Fruit fly (Drosophila melanogaster) whole organism, embryonic: Measurements from ENCODE around the gene Hydr2.

ENCODE experiments used
- C15 ChIP-seq: fragments of 200-800 bp; sonication (Bioruptor generic); IDR thresholded peaks from 3 replicates; pipeline ENCODE4 v1.3.6; 2022; ENCODE audit warnings: missing biosample characterization, missing genetic modification characterization
- CG1024 ChIP-seq: fragments of 200-800 bp; sonication (Bioruptor generic); IDR thresholded peaks from 2 replicates; pipeline ENCODE4 v1.3.6; 2022; ENCODE audit warnings: missing biosample characterization, missing genetic modification characterization
- CG10431 ChIP-seq: fragments of 200-800 bp; sonication (Bioruptor generic); optimal IDR thresholded peaks from 3 replicates; lab custom pipeline; 2018; ENCODE audit warnings: missing biosample characterization, mild to moderate bottlenecking, missing genetic modification characterization
- CG11093 ChIP-seq: fragments of 200-800 bp; sonication (Bioruptor generic); IDR thresholded peaks from 3 replicates; pipeline ENCODE4 v1.3.6; 2022; ENCODE audit warnings: missing biosample characterization, missing genetic modification characterization
- CG12071 ChIP-seq: fragments of 200-800 bp; sonication (Bioruptor generic); optimal IDR thresholded peaks from 3 replicates; lab custom pipeline; 2018; ENCODE audit warnings: missing biosample characterization, mild to moderate bottlenecking, missing genetic modification characterization
- CG12769 ChIP-seq: fragments of 200-800 bp; sonication (Bioruptor generic); optimal IDR thresholded peaks from 2 replicates; lab custom pipeline; 2019; ENCODE audit warnings: missing biosample characterization, mild to moderate bottlenecking, missing genetic modification characterization, moderate library complexity
- CG16863 ChIP-seq: fragments of 200-800 bp; sonication (Bioruptor generic); optimal IDR thresholded peaks from 3 replicates; lab custom pipeline; 2016; ENCODE audit warnings: missing biosample characterization, missing genetic modification characterization
- CG17612 ChIP-seq: fragments of 200-800 bp; sonication (Bioruptor generic); IDR thresholded peaks from 2 replicates; pipeline ENCODE4 v1.3.6; 2022; ENCODE audit warnings: missing biosample characterization, missing genetic modification characterization
- CG1832 ChIP-seq: fragments of 200-800 bp; sonication (Bioruptor generic); optimal IDR thresholded peaks from 2 replicates; lab custom pipeline; 2017; ENCODE audit warnings: missing biosample characterization, mild to moderate bottlenecking, missing genetic modification characterization, inconsistent platforms
- CG18476 ChIP-seq: fragments of 200-800 bp; sonication (Bioruptor generic); optimal IDR thresholded peaks from 2 replicates; lab custom pipeline; 2016; ENCODE audit warnings: missing biosample characterization, mild to moderate bottlenecking, missing genetic modification characterization
- CG2199 ChIP-seq: fragments of 200-800 bp; sonication (Bioruptor generic); IDR thresholded peaks from 3 replicates; pipeline ENCODE4 v1.3.6; 2022; ENCODE audit warnings: missing biosample characterization, missing genetic modification characterization
- CG4404 ChIP-seq: fragments of 200-800 bp; sonication (Bioruptor generic); IDR thresholded peaks from 2 replicates; pipeline ENCODE4 v1.3.6; 2022; ENCODE audit warnings: missing biosample characterization, missing genetic modification characterization
- CG4617 ChIP-seq: fragments of 200-800 bp; sonication (Bioruptor generic); optimal IDR thresholded peaks from 3 replicates; lab custom pipeline; 2016; ENCODE audit warnings: missing biosample characterization, missing genetic modification characterization, borderline replicate concordance
- CG6791 ChIP-seq: fragments of 200-800 bp; sonication (Bioruptor generic); IDR thresholded peaks from 3 replicates; pipeline ENCODE4 v1.3.6; 2022; ENCODE audit warnings: missing biosample characterization, missing genetic modification characterization; ENCODE audit not compliant: partially characterized antibody
- CG6813 ChIP-seq: fragments of 200-800 bp; sonication (Bioruptor generic); optimal IDR thresholded peaks from 2 replicates; lab custom pipeline; 2017; ENCODE audit warnings: missing biosample characterization, missing genetic modification characterization, mild to moderate bottlenecking, moderate library complexity, missing genetic modification reagents
- CG7839 ChIP-seq: fragments of 200-800 bp; sonication (Bioruptor generic); optimal IDR thresholded peaks from 3 replicates; lab custom pipeline; 2018; ENCODE audit warnings: missing biosample characterization, mild to moderate bottlenecking, missing genetic modification characterization, moderate library complexity
- CG9797 ChIP-seq: fragments of 200-800 bp; sonication (Bioruptor generic); optimal IDR thresholded peaks from 3 replicates; lab custom pipeline; 2018; ENCODE audit warnings: missing biosample characterization, mild to moderate bottlenecking, missing genetic modification characterization
- CoRest ChIP-seq: fragments of 200-800 bp; sonication (Bioruptor generic); optimal IDR thresholded peaks from 3 replicates; lab custom pipeline; 2018; ENCODE audit warnings: missing biosample characterization, mild to moderate bottlenecking, missing genetic modification characterization, moderate library complexity
- D19A ChIP-seq: fragments of 200-800 bp; optimal IDR thresholded peaks from 3 replicates; lab custom pipeline; 2019; ENCODE audit warnings: missing biosample characterization, mild to moderate bottlenecking, missing genetic modification characterization, moderate library complexity
- Dp ChIP-seq: fragments of 200-800 bp; sonication (Bioruptor generic); optimal IDR thresholded peaks from 2 replicates; lab custom pipeline; 2018; ENCODE audit warnings: missing biosample characterization, mild to moderate bottlenecking, missing genetic modification characterization, moderate library complexity
- Fer1 ChIP-seq: fragments of 200-800 bp; sonication (Bioruptor generic); optimal IDR thresholded peaks from 2 replicates; lab custom pipeline; 2017; ENCODE audit warnings: missing biosample characterization, mild to moderate bottlenecking, missing genetic modification characterization
- Gsc ChIP-seq: fragments of 200-800 bp; sonication (Bioruptor generic); IDR thresholded peaks from 2 replicates; pipeline ENCODE4 v1.3.6; 2022; ENCODE audit warnings: missing biosample characterization, missing genetic modification characterization
- Hey ChIP-seq: fragments of 200-800 bp; sonication (Bioruptor generic); optimal IDR thresholded peaks from 3 replicates; lab custom pipeline; 2018; ENCODE audit warnings: missing biosample characterization, mild to moderate bottlenecking, missing genetic modification characterization
- Lhr ChIP-seq: fragments of 200-800 bp; sonication (Bioruptor generic); optimal IDR thresholded peaks from 3 replicates; lab custom pipeline; 2017; ENCODE audit warnings: mild to moderate bottlenecking, missing biosample characterization, missing genetic modification reagents, missing genetic modification characterization
- Mad ChIP-seq: fragments of 200-800 bp; sonication (Bioruptor generic); optimal IDR thresholded peaks from 2 replicates; lab custom pipeline; 2016; ENCODE audit warnings: missing biosample characterization, missing genetic modification characterization
- Nf-YC ChIP-seq: fragments of 200-800 bp; optimal IDR thresholded peaks from 3 replicates; lab custom pipeline; 2019; ENCODE audit warnings: missing biosample characterization, mild to moderate bottlenecking, missing genetic modification characterization, moderate library complexity
- Oli ChIP-seq: fragments of 200-800 bp; sonication (Bioruptor generic); optimal IDR thresholded peaks from 2 replicates; lab custom pipeline; 2018; ENCODE audit warnings: missing biosample characterization, mild to moderate bottlenecking, missing genetic modification characterization, moderate library complexity
- Tbp ChIP-seq: fragments of >200 bp; optimal IDR thresholded peaks from 2 replicates; lab custom pipeline; 2018; ENCODE audit warnings: missing biosample characterization, missing genetic modification characterization
- bcd ChIP-seq: fragments of 200-800 bp; sonication (Bioruptor generic); optimal IDR thresholded peaks from 2 replicates; lab custom pipeline; 2017; ENCODE audit warnings: missing biosample characterization, mild to moderate bottlenecking, missing genetic modification characterization
- bigmax ChIP-seq: fragments of 200-800 bp; sonication (Bioruptor generic); optimal IDR thresholded peaks from 2 replicates; lab custom pipeline; 2018; ENCODE audit warnings: missing biosample characterization, mild to moderate bottlenecking, missing genetic modification characterization
- caup ChIP-seq: fragments of 200-800 bp; sonication (Bioruptor generic); optimal IDR thresholded peaks from 3 replicates; lab custom pipeline; 2017; ENCODE audit warnings: missing biosample characterization, mild to moderate bottlenecking, missing genetic modification characterization, moderate library complexity; ENCODE audit not compliant: severe bottlenecking
- chinmo ChIP-seq: fragments of 200-800 bp; sonication (Bioruptor generic); IDR thresholded peaks from 4 replicates; pipeline ENCODE4 v1.3.6; 2022; ENCODE audit warnings: missing biosample characterization, missing genetic modification characterization; ENCODE audit not compliant: partially characterized antibody
- dysf ChIP-seq: fragments of 200-800 bp; sonication (Bioruptor generic); IDR thresholded peaks from 3 replicates; pipeline ENCODE4 v1.3.6; 2022; ENCODE audit warnings: missing biosample characterization, missing genetic modification characterization
- fd102C ChIP-seq: fragments of 200-800 bp; sonication (Bioruptor generic); optimal IDR thresholded peaks from 2 replicates; lab custom pipeline; 2018; ENCODE audit warnings: missing biosample characterization, mild to moderate bottlenecking, missing genetic modification characterization, moderate library complexity
- fru ChIP-seq: fragments of >200 bp; optimal IDR thresholded peaks from 2 replicates; lab custom pipeline; 2017
- ftz-f1 ChIP-seq: fragments of 200-800 bp; sonication (Bioruptor generic); optimal IDR thresholded peaks from 2 replicates; lab custom pipeline; 2016; ENCODE audit warnings: missing biosample characterization, missing genetic modification characterization
- ham ChIP-seq: fragments of 200-800 bp; sonication (Bioruptor generic); IDR thresholded peaks from 2 replicates; pipeline ENCODE4 v1.3.6; 2022; ENCODE audit warnings: missing biosample characterization, missing genetic modification characterization
- kah ChIP-seq: fragments of 200-800 bp; sonication (Bioruptor generic); optimal IDR thresholded peaks from 2 replicates; lab custom pipeline; 2018; ENCODE audit warnings: missing biosample characterization, mild to moderate bottlenecking, missing genetic modification characterization
- ken ChIP-seq: fragments of 200-800 bp; sonication (Bioruptor generic); IDR thresholded peaks from 3 replicates; pipeline ENCODE4 v1.3.6; 2022; ENCODE audit warnings: missing biosample characterization, missing genetic modification characterization
- kni ChIP-seq: fragments of 200-800 bp; sonication (Bioruptor generic); optimal IDR thresholded peaks from 3 replicates; lab custom pipeline; 2017; ENCODE audit warnings: mild to moderate bottlenecking, missing biosample characterization, missing genetic modification reagents, missing genetic modification characterization
- lab ChIP-seq: fragments of 200-800 bp; sonication (Bioruptor generic); optimal IDR thresholded peaks from 3 replicates; lab custom pipeline; 2017; ENCODE audit warnings: missing biosample characterization, missing genetic modification characterization, mild to moderate bottlenecking, moderate library complexity, missing genetic modification reagents
- mirr ChIP-seq: fragments of 200-800 bp; sonication (Bioruptor generic); optimal IDR thresholded peaks from 3 replicates; lab custom pipeline; 2018; ENCODE audit warnings: missing biosample characterization, mild to moderate bottlenecking, missing genetic modification characterization
- nmo ChIP-seq: fragments of 200-800 bp; sonication (Bioruptor generic); optimal IDR thresholded peaks from 2 replicates; lab custom pipeline; 2018; ENCODE audit warnings: missing biosample characterization, mild to moderate bottlenecking, missing genetic modification characterization, moderate library complexity
- rib ChIP-seq: fragments of 200-800 bp; sonication (Bioruptor generic); IDR thresholded peaks from 2 replicates; pipeline ENCODE4 v1.3.6; 2022; ENCODE audit warnings: missing biosample characterization, missing genetic modification characterization
- sd ChIP-seq: fragments of 200-800 bp; sonication (Bioruptor generic); optimal IDR thresholded peaks from 3 replicates; lab custom pipeline; 2018; ENCODE audit warnings: missing biosample characterization, mild to moderate bottlenecking, missing genetic modification characterization, moderate library complexity
- seq ChIP-seq: fragments of 200-800 bp; sonication (Bioruptor generic); IDR thresholded peaks from 2 replicates; pipeline ENCODE4 v1.3.6; 2022; ENCODE audit warnings: missing biosample characterization, missing genetic modification characterization
- sna ChIP-seq: fragments of 200-800 bp; sonication (Bioruptor generic); IDR thresholded peaks from 2 replicates; pipeline ENCODE4 v1.3.6; 2022; ENCODE audit warnings: missing biosample characterization, missing genetic modification characterization; ENCODE audit not compliant: partially characterized antibody
- stc ChIP-seq: fragments of 200-800 bp; sonication (Bioruptor generic); IDR thresholded peaks from 2 replicates; pipeline ENCODE4 v1.3.6; 2022; ENCODE audit warnings: missing biosample characterization, missing genetic modification characterization
- tx ChIP-seq: fragments of 200-800 bp; sonication (Bioruptor generic); optimal IDR thresholded peaks from 2 replicates; lab custom pipeline; 2016; ENCODE audit warnings: missing biosample characterization, missing genetic modification characterization
- zf30C ChIP-seq: fragments of 200-800 bp; sonication (Bioruptor generic); optimal IDR thresholded peaks from 3 replicates; lab custom pipeline; 2018; ENCODE audit warnings: missing biosample characterization, mild to moderate bottlenecking, missing genetic modification characterization

Hydr2 gene

dm6 chr2L:3172745-3173271 lies 9.4 kb downstream of the Hydr2 start (continued):
- TF ChIP-seq CG9797 (GFP tag; lab: Kevin White, UChicago) = no peak
- peak; percentile 69 for TF ChIP-seq Hey (tag; lab: Kevin White, UChicago)
- no peak for TF ChIP-seq ken (GFP tag; lab: Robert Waterston, UW)
- TF ChIP-seq stc (GFP tag; lab: Robert Waterston, UW) = peak; percentile 51; the same call in 1 of the 2 replicates
- no peak for TF ChIP-seq Gsc (GFP tag; lab: Robert Waterston, UW)
- no peak for TF ChIP-seq kni
- no peak for TF ChIP-seq zf30C (GFP tag; lab: Kevin White, UChicago)
- peak; percentile 43 for TF ChIP-seq caup (GFP tag; lab: Kevin White, UChicago)
- TF ChIP-seq CG11093 (GFP tag; lab: Robert Waterston, UW) = no peak
- peak; percentile 38 for TF ChIP-seq CG12071 (GFP tag; lab: Kevin White, UChicago)
- TF ChIP-seq CG4617 (GFP tag; lab: Kevin White, UChicago) = no peak
- TF ChIP-seq fd102C (GFP tag; lab: Kevin White, UChicago) = peak; percentile 36
- no peak for TF ChIP-seq bigmax (GFP tag; lab: Kevin White, UChicago)
- peak; percentile 31 for TF ChIP-seq CG10431 (GFP tag; lab: Kevin White, UChicago)
- no peak for TF ChIP-seq CG4404 (GFP tag; lab: Robert Waterston, UW)
- peak; percentile 93 for TF ChIP-seq CG6791 (GFP tag; lab: Robert Waterston, UW)
- TF ChIP-seq dysf (GFP tag; lab: Robert Waterston, UW) = no peak
- no peak for TF ChIP-seq CG18476 (GFP tag; lab: Kevin White, UChicago)
- TF ChIP-seq bcd (GFP tag; lab: Kevin White, UChicago) = no peak
- TF ChIP-seq tx (GFP tag; lab: Kevin White, UChicago) = no peak
- peak; percentile 26 for TF ChIP-seq Mad (GFP tag; lab: Kevin White, UChicago)
- no peak for TF ChIP-seq CG1832 (GFP tag; lab: Kevin White, UChicago)
- TF ChIP-seq lab (GFP tag; lab: Kevin White, UChicago) = peak; percentile 64
- TF ChIP-seq Nf-YC (tag; lab: Kevin White, UChicago) = no peak
- TF ChIP-seq CG17612 (GFP tag; lab: Robert Waterston, UW) = no peak
- no peak for TF ChIP-seq fru (lab: Kevin White, UChicago)
- peak; percentile 60 for TF ChIP-seq Fer1
- TF ChIP-seq sna (GFP tag; lab: Robert Waterston, UW) = peak; percentile 71
- no peak for TF ChIP-seq C15
- TF ChIP-seq nmo (GFP tag; lab: Kevin White, UChicago) = no peak
- TF ChIP-seq sd (tag; lab: Kevin White, UChicago) = no peak
- TF ChIP-seq seq (GFP tag; lab: Robert Waterston, UW) = peak; percentile 51; the same call in 1 of the 2 replicates
- no peak for TF ChIP-seq CG2199
- TF ChIP-seq CoRest (tag; lab: Kevin White, UChicago) = peak; percentile 0
- TF ChIP-seq Tbp (GFP tag; lab: Kevin White, UChicago) = no peak
- TF ChIP-seq CG16863 (GFP tag; lab: Kevin White, UChicago) = no peak
- no peak for TF ChIP-seq ham (GFP tag; lab: Robert Waterston, UW)
- no peak; the same call in 2 of the 4 replicates for TF ChIP-seq chinmo
- TF ChIP-seq Dp = peak; percentile 92
- no peak for TF ChIP-seq rib (GFP tag; lab: Robert Waterston, UW)
- TF ChIP-seq D19A = peak; percentile 25
- TF ChIP-seq Lhr = no peak
- TF ChIP-seq kah (GFP tag; lab: Kevin White, UChicago) = no peak
- no peak for TF ChIP-seq mirr (GFP tag; lab: Kevin White, UChicago)
- TF ChIP-seq CG7839 (tag; lab: Kevin White, UChicago) = peak; percentile 43
- no peak for TF ChIP-seq CG12769
- TF ChIP-seq ftz-f1 (GFP tag; lab: Kevin White, UChicago) = no peak
- no peak for TF ChIP-seq CG1024 (GFP tag; lab: Robert Waterston, UW)
- no peak for TF ChIP-seq Oli
- peak; percentile 51 for TF ChIP-seq CG6813 (GFP tag; lab: Kevin White, UChicago)
